Fruit fly (Drosophila melanogaster) whole organism: ENCODE data around the gene RacGAP84C.

Source experiments
- CG8478 ChIP-seq: fragments of >200 bp; optimal IDR thresholded peaks from 2 replicates; lab custom pipeline; 2018; ENCODE audit warnings: inconsistent platforms
- Dll ChIP-seq: fragments of >200 bp; optimal IDR thresholded peaks from 2 replicates; lab custom pipeline; 2017
- EcR ChIP-seq, 2 experiments: fragments of >200 bp; optimal IDR thresholded peaks; 2 replicates each; lab custom pipeline; 2017; ENCODE audit warnings: missing biosample characterization in 2 of 2, missing genetic modification characterization in 2 of 2, missing genetic modification reagents in 2 of 2
- pan ChIP-seq: fragments of >200 bp; optimal IDR thresholded peaks from 2 replicates; lab custom pipeline; 2017
- psq ChIP-seq: fragments of >200 bp; optimal IDR thresholded peaks from 2 replicates; lab custom pipeline; 2017
- usp ChIP-seq: fragments of >200 bp; optimal IDR thresholded peaks from 2 replicates; lab custom pipeline; 2017; ENCODE audit warnings: missing biosample characterization, missing genetic modification characterization, mixed read lengths

- no peak for TF ChIP-seq psq (lab: Kevin White, UChicago)
- no peak for TF ChIP-seq pan (lab: Kevin White, UChicago)
- no peak for TF ChIP-seq EcR (GFP tag; optimal IDR thresholded peaks at IDR 0.05; lab: Kevin White, UChicago)
- no peak for TF ChIP-seq usp (GFP tag; lab: Kevin White, UChicago)
- TF ChIP-seq Dll (lab: Kevin White, UChicago): no peak
- no peak for TF ChIP-seq CG8478 (lab: Kevin White, UChicago)
Measured at dm6 chr3R:7309579-7310037, 23.8 kb downstream of the RacGAP84C start, which contains the start of gene rn.
